Fruit fly (Drosophila melanogaster) whole organism, embryonic: ENCODE data around the gene CG31468.

Experiments
- Aef1 ChIP-seq: fragments of 200-800 bp; sonication (Bioruptor generic); IDR thresholded peaks from 3 replicates; pipeline ENCODE4 v1.3.6; 2022; ENCODE audit warnings: missing biosample characterization, missing genetic modification characterization
- B-H1 ChIP-seq: fragments of 200-800 bp; sonication (Bioruptor generic); IDR thresholded peaks from 3 replicates; pipeline ENCODE4 v1.3.6; 2022; ENCODE audit warnings: missing biosample characterization, missing genetic modification characterization
- C15 ChIP-seq: fragments of 200-800 bp; sonication (Bioruptor generic); IDR thresholded peaks from 3 replicates; pipeline ENCODE4 v1.3.6; 2022; ENCODE audit warnings: missing biosample characterization, missing genetic modification characterization
- CG10209 ChIP-seq: fragments of 200-800 bp; sonication (Bioruptor generic); optimal IDR thresholded peaks from 3 replicates; lab custom pipeline; 2017; ENCODE audit warnings: missing biosample characterization, mild to moderate bottlenecking, missing genetic modification characterization, missing genetic modification reagents
- CG10267 ChIP-seq: fragments of 200-800 bp; sonication (Bioruptor generic); optimal IDR thresholded peaks from 2 replicates; lab custom pipeline; 2018; ENCODE audit warnings: missing biosample characterization, mild to moderate bottlenecking, missing genetic modification characterization, moderate library complexity
- CG10462 ChIP-seq: fragments of 200-800 bp; sonication (Bioruptor generic); optimal IDR thresholded peaks from 2 replicates; lab custom pipeline; 2016; ENCODE audit warnings: missing biosample characterization, missing genetic modification characterization
- CG14860 ChIP-seq: fragments of 200-800 bp; sonication (Bioruptor generic); IDR thresholded peaks from 3 replicates; pipeline ENCODE4 v1.3.6; 2022; ENCODE audit warnings: missing biosample characterization, missing genetic modification characterization; ENCODE audit not compliant: partially characterized antibody
- CG1529 ChIP-seq: fragments of 200-800 bp; sonication (Bioruptor generic); optimal IDR thresholded peaks from 3 replicates; lab custom pipeline; 2018; ENCODE audit warnings: missing biosample characterization, missing genetic modification characterization
- CG17361 ChIP-seq: fragments of 200-800 bp; sonication (Bioruptor generic); IDR thresholded peaks from 3 replicates; pipeline ENCODE4 v1.3.6; 2022; ENCODE audit warnings: missing biosample characterization, missing genetic modification characterization
- CG18599 ChIP-seq: fragments of 200-800 bp; sonication (Bioruptor generic); optimal IDR thresholded peaks from 3 replicates; lab custom pipeline; 2017; ENCODE audit warnings: missing biosample characterization, missing genetic modification characterization, mild to moderate bottlenecking, moderate library complexity, missing genetic modification reagents
- CG2116 ChIP-seq: fragments of 200-800 bp; sonication (Bioruptor generic); optimal IDR thresholded peaks from 3 replicates; lab custom pipeline; 2018; ENCODE audit warnings: missing biosample characterization, mild to moderate bottlenecking, missing genetic modification characterization
- CG31441 ChIP-seq: fragments of 200-800 bp; sonication (Bioruptor generic); IDR thresholded peaks from 2 replicates; pipeline ENCODE4 v1.3.6; 2022; ENCODE audit warnings: missing biosample characterization, missing genetic modification characterization
- CG4282 ChIP-seq: fragments of 200-800 bp; sonication (Bioruptor generic); optimal IDR thresholded peaks from 2 replicates; lab custom pipeline; 2016; ENCODE audit warnings: missing biosample characterization, missing genetic modification characterization
- CG6854 ChIP-seq: fragments of 200-800 bp; sonication (Bioruptor generic); optimal IDR thresholded peaks from 3 replicates; lab custom pipeline; 2017; ENCODE audit warnings: missing biosample characterization, mild to moderate bottlenecking, missing genetic modification characterization
- CG8089 ChIP-seq: fragments of 200-800 bp; sonication (Bioruptor generic); optimal IDR thresholded peaks from 3 replicates; lab custom pipeline; 2016; ENCODE audit warnings: missing biosample characterization, missing genetic modification characterization
- CG8924 ChIP-seq: fragments of 200-800 bp; optimal IDR thresholded peaks from 3 replicates; lab custom pipeline; 2019; ENCODE audit warnings: missing biosample characterization, mild to moderate bottlenecking, missing genetic modification characterization, moderate library complexity
- CG9215 ChIP-seq: fragments of 200-800 bp; sonication (Bioruptor generic); IDR thresholded peaks from 2 replicates; pipeline ENCODE4 v1.3.6; 2022; ENCODE audit warnings: missing biosample characterization, missing genetic modification characterization
- CG9876 ChIP-seq: fragments of 200-800 bp; sonication (Bioruptor generic); optimal IDR thresholded peaks from 2 replicates; lab custom pipeline; 2016; ENCODE audit warnings: missing biosample characterization, missing genetic modification characterization
- CTCF ChIP-seq: fragments of 200-800 bp; sonication (Bioruptor generic); optimal IDR thresholded peaks from 2 replicates; lab custom pipeline; 2017; ENCODE audit warnings: missing biosample characterization, mild to moderate bottlenecking, missing genetic modification characterization, moderate library complexity
- D19A ChIP-seq: fragments of 200-800 bp; optimal IDR thresholded peaks from 3 replicates; lab custom pipeline; 2019; ENCODE audit warnings: missing biosample characterization, mild to moderate bottlenecking, missing genetic modification characterization, moderate library complexity
- D19B ChIP-seq: fragments of 200-800 bp; sonication (Bioruptor generic); optimal IDR thresholded peaks from 2 replicates; lab custom pipeline; 2017; ENCODE audit warnings: missing biosample characterization, mild to moderate bottlenecking, missing genetic modification characterization
- Fer1 ChIP-seq: fragments of 200-800 bp; sonication (Bioruptor generic); optimal IDR thresholded peaks from 2 replicates; lab custom pipeline; 2017; ENCODE audit warnings: missing biosample characterization, mild to moderate bottlenecking, missing genetic modification characterization
- Gug ChIP-seq: fragments of 200-800 bp; sonication (Bioruptor generic); IDR thresholded peaks from 4 replicates; pipeline ENCODE4 v1.3.6; 2022; ENCODE audit warnings: missing biosample characterization, missing genetic modification characterization
- HmgZ ChIP-seq: fragments of 200-800 bp; sonication (Bioruptor generic); optimal IDR thresholded peaks from 2 replicates; lab custom pipeline; 2018; ENCODE audit warnings: missing biosample characterization, mild to moderate bottlenecking, missing genetic modification characterization
- Kr ChIP-seq: fragments of 200-800 bp; sonication (Bioruptor generic); optimal IDR thresholded peaks from 2 replicates; lab custom pipeline; 2017; ENCODE audit warnings: missing biosample characterization, mild to moderate bottlenecking, missing genetic modification characterization
- Med ChIP-seq: fragments of 200-800 bp; sonication (Bioruptor generic); peaks from one replicate; lab custom pipeline; 2016; ENCODE audit warnings: missing biosample characterization, missing genetic modification characterization, mild to moderate bottlenecking, inconsistent platforms, moderate library complexity
- NC2α ChIP-seq: fragments of 200-800 bp; sonication (Bioruptor generic); optimal IDR thresholded peaks from 2 replicates; lab custom pipeline; 2016; ENCODE audit warnings: missing biosample characterization, missing genetic modification characterization
- Nf-YB ChIP-seq: fragments of 200-800 bp; sonication (Bioruptor generic); optimal IDR thresholded peaks from 3 replicates; lab custom pipeline; 2019; ENCODE audit warnings: missing biosample characterization, mild to moderate bottlenecking, missing genetic modification characterization, moderate library complexity
- Ptx1 ChIP-seq: fragments of 200-800 bp; sonication (Bioruptor generic); IDR thresholded peaks from 2 replicates; pipeline ENCODE4 v1.3.6; 2022; ENCODE audit warnings: missing biosample characterization, missing genetic modification characterization
- Side ChIP-seq: fragments of 200-800 bp; sonication (Bioruptor generic); optimal IDR thresholded peaks from 2 replicates; lab custom pipeline; 2016; ENCODE audit warnings: missing biosample characterization, missing genetic modification characterization
- Spps ChIP-seq: fragments of 200-800 bp; sonication (Bioruptor generic); optimal IDR thresholded peaks from 2 replicates; lab custom pipeline; 2018; ENCODE audit warnings: missing biosample characterization, mild to moderate bottlenecking, missing genetic modification characterization
- ara ChIP-seq: fragments of 200-800 bp; sonication (Bioruptor generic); IDR thresholded peaks from 2 replicates; pipeline ENCODE4 v1.3.6; 2022; ENCODE audit warnings: missing biosample characterization, missing genetic modification characterization
- bowl ChIP-seq: fragments of 200-800 bp; sonication (Bioruptor generic); IDR thresholded peaks from 2 replicates; pipeline ENCODE4 v1.3.6; 2022; ENCODE audit warnings: missing biosample characterization, missing genetic modification characterization
- cas ChIP-seq: fragments of 200-800 bp; sonication (Bioruptor generic); IDR thresholded peaks from 2 replicates; pipeline ENCODE4 v1.3.6; 2022; ENCODE audit warnings: missing biosample characterization, missing genetic modification characterization
- dm ChIP-seq: fragments of 200-800 bp; sonication (Bioruptor generic); optimal IDR thresholded peaks from 3 replicates; lab custom pipeline; 2016; ENCODE audit warnings: missing biosample characterization, missing genetic modification characterization
- dmrt99B ChIP-seq: fragments of 200-800 bp; sonication (Bioruptor generic); optimal IDR thresholded peaks from 2 replicates; lab custom pipeline; 2018; ENCODE audit warnings: missing biosample characterization, mild to moderate bottlenecking, missing genetic modification characterization, moderate library complexity
- dpn ChIP-seq, 2 experiments: fragments of 200-800 bp; sonication (Bioruptor generic); optimal IDR thresholded peaks; 3 replicates each; lab custom pipeline; 2016; ENCODE audit warnings: missing biosample characterization in 2 of 2, missing genetic modification characterization in 2 of 2
- esg ChIP-seq: fragments of 200-800 bp; sonication (Bioruptor generic); conservative IDR thresholded peaks from 2 replicates; pipeline ENCODE4 v1.3.6; 2022; ENCODE audit warnings: missing biosample characterization, missing genetic modification characterization
- fd64A ChIP-seq: fragments of 200-800 bp; sonication (Bioruptor generic); optimal IDR thresholded peaks from 3 replicates; lab custom pipeline; 2018; ENCODE audit warnings: missing biosample characterization, mild to moderate bottlenecking, missing genetic modification characterization
- fru ChIP-seq: fragments of >200 bp; optimal IDR thresholded peaks from 2 replicates; lab custom pipeline; 2017
- gcm2 ChIP-seq: fragments of 200-800 bp; sonication (Bioruptor generic); optimal IDR thresholded peaks from 2 replicates; lab custom pipeline; 2016; ENCODE audit warnings: missing biosample characterization, missing genetic modification characterization
- grn ChIP-seq: fragments of 200-800 bp; sonication (Bioruptor generic); optimal IDR thresholded peaks from 3 replicates; lab custom pipeline; 2017; ENCODE audit warnings: missing biosample characterization, missing genetic modification characterization
- gsb-n ChIP-seq: fragments of 200-800 bp; sonication (Bioruptor generic); optimal IDR thresholded peaks from 3 replicates; lab custom pipeline; 2018; ENCODE audit warnings: missing biosample characterization, mild to moderate bottlenecking, missing genetic modification characterization
- gt ChIP-seq: fragments of 200-800 bp; sonication (Bioruptor generic); IDR thresholded peaks from 2 replicates; pipeline ENCODE4 v1.3.6; 2022; ENCODE audit warnings: missing biosample characterization, missing genetic modification characterization
- hth ChIP-seq: fragments of >200 bp; optimal IDR thresholded peaks from 2 replicates; lab custom pipeline; 2017; ENCODE audit warnings: inconsistent platforms
- kah ChIP-seq: fragments of 200-800 bp; sonication (Bioruptor generic); optimal IDR thresholded peaks from 2 replicates; lab custom pipeline; 2018; ENCODE audit warnings: missing biosample characterization, mild to moderate bottlenecking, missing genetic modification characterization
- mam ChIP-seq: fragments of 200-800 bp; sonication (Bioruptor generic); optimal IDR thresholded peaks from 3 replicates; lab custom pipeline; 2016; ENCODE audit warnings: missing biosample characterization, missing genetic modification characterization
- org-1 ChIP-seq: fragments of 200-800 bp; sonication (Bioruptor generic); optimal IDR thresholded peaks from 2 replicates; lab custom pipeline; 2017; ENCODE audit warnings: missing biosample characterization, missing genetic modification characterization
- pros ChIP-seq: fragments of 200-800 bp; sonication (Bioruptor generic); optimal IDR thresholded peaks from 3 replicates; lab custom pipeline; 2019; ENCODE audit warnings: missing biosample characterization, mild to moderate bottlenecking, missing genetic modification characterization, moderate library complexity
- sim ChIP-seq: fragments of 200-800 bp; sonication (Bioruptor generic); IDR thresholded peaks from 2 replicates; pipeline ENCODE4 v1.3.6; 2022; ENCODE audit warnings: missing biosample characterization, missing genetic modification characterization
- slou ChIP-seq: fragments of 200-800 bp; sonication (Bioruptor generic); optimal IDR thresholded peaks from 3 replicates; lab custom pipeline; 2016; ENCODE audit warnings: missing biosample characterization, missing genetic modification characterization
- tin ChIP-seq: fragments of 200-800 bp; sonication (Bioruptor generic); optimal IDR thresholded peaks from 3 replicates; lab custom pipeline; 2016; ENCODE audit warnings: missing biosample characterization, missing genetic modification characterization
- usp ChIP-seq: fragments of >200 bp; optimal IDR thresholded peaks from 2 replicates; lab custom pipeline; 2017; ENCODE audit warnings: missing biosample characterization, missing genetic modification characterization
- zen2 ChIP-seq: fragments of 200-800 bp; sonication (Bioruptor generic); IDR thresholded peaks from 3 replicates; pipeline ENCODE4 v1.3.6; 2022; ENCODE audit warnings: missing biosample characterization, missing genetic modification characterization; ENCODE audit not compliant: partially characterized antibody

The CG31468 gene

dm6 chr3R:23726740-23727139, 26.6 kb upstream of the CG31468 start (continued):
- TF ChIP-seq CG8924 (tag; lab: Kevin White, UChicago) (peak; percentile 85), usp (GFP tag; lab: Kevin White, UChicago) (no peak), CG18599 (GFP tag; lab: Kevin White, UChicago) (peak; percentile 94), pros (no peak), kah (GFP tag; lab: Kevin White, UChicago) (no peak), tin (GFP tag; lab: Kevin White, UChicago) (peak; percentile 55), hth (no peak), CG8089 (GFP tag; lab: Kevin White, UChicago) (peak; percentile 13), CG4282 (GFP tag; lab: Kevin White, UChicago) (no peak), HmgZ (tag; lab: Kevin White, UChicago) (peak; percentile 77), CG1529 (no peak), Kr (no peak), fru (no peak), Med (GFP tag; lab: Kevin White, UChicago) (peak; percentile 95), Gug (peak; percentile 51; the same call in 2 of the 4 replicates), CG9215 (peak; percentile 72), D19A (tag; lab: Kevin White, UChicago) (peak; percentile 29), Spps (tag; lab: Kevin White, UChicago) (peak; percentile 23), Nf-YB (GFP tag; lab: Kevin White, UChicago) (peak; percentile 64), CG9876 (GFP tag; lab: Kevin White, UChicago) (peak; percentile 1), CG14860 (GFP tag; lab: Robert Waterston, UW) (no peak), grn (no peak), esg (GFP tag; lab: Robert Waterston, UW) (peak; percentile 70), CG10267 (tag; lab: Kevin White, UChicago) (peak; percentile 63), ara (GFP tag; lab: Robert Waterston, UW) (0 out of 2 replicates have a peak, but pooled peaks have one; percentile 35), fd64A (GFP tag; lab: Kevin White, UChicago) (no peak), org-1 (GFP tag; lab: Kevin White, UChicago) (peak; percentile 73), bowl (GFP tag; lab: Robert Waterston, UW) (0 out of 2 replicates have a peak, but pooled peaks have one; percentile 35), dpn (GFP tag; optimal IDR thresholded peaks at IDR 0.05; lab: Kevin White, UChicago) (peak; percentile 65 to 73), sim (GFP tag; lab: Robert Waterston, UW) (no peak), CG2116 (GFP tag; lab: Kevin White, UChicago) (peak; percentile 31), dm (peak; percentile 48)

- no peak for TF ChIP-seq D19B
- no peak for TF ChIP-seq CG10209 (GFP tag; lab: Kevin White, UChicago)
- no peak for TF ChIP-seq CG6854 (GFP tag; lab: Kevin White, UChicago)
- TF ChIP-seq NC2α (GFP tag; lab: Kevin White, UChicago) = no peak
- TF ChIP-seq B-H1 (GFP tag; lab: Robert Waterston, UW) = no peak
- TF ChIP-seq cas (GFP tag; lab: Robert Waterston, UW) = no peak
- no peak for TF ChIP-seq Aef1 (GFP tag; lab: Robert Waterston, UW)
- TF ChIP-seq dmrt99B = no peak
- no peak for TF ChIP-seq mam (GFP tag; lab: Kevin White, UChicago)
- no peak for TF ChIP-seq gcm2 (GFP tag; lab: Kevin White, UChicago)
- TF ChIP-seq CG17361 = no peak
- no peak for TF ChIP-seq CG31441 (GFP tag; lab: Robert Waterston, UW)
- TF ChIP-seq CG10462 (GFP tag; lab: Kevin White, UChicago) = no peak
- no peak for TF ChIP-seq C15
- peak; percentile 60 for TF ChIP-seq Fer1 (GFP tag; lab: Kevin White, UChicago)
- TF ChIP-seq gt (GFP tag; lab: Robert Waterston, UW) = no peak
- TF ChIP-seq gsb-n (tag; lab: Kevin White, UChicago) = no peak
- TF ChIP-seq zen2 (GFP tag; lab: Robert Waterston, UW) = no peak
- TF ChIP-seq Side (GFP tag; lab: Kevin White, UChicago) = no peak
- no peak for TF ChIP-seq slou (GFP tag; lab: Kevin White, UChicago)
- TF ChIP-seq Ptx1 (GFP tag; lab: Robert Waterston, UW) = no peak
- no peak for TF ChIP-seq CTCF (GFP tag; lab: Kevin White, UChicago)
These were observed 25.7 kb upstream of the CG31468 start for dm6 chr3R:23725711-23726349.
